Worm (Caenorhabditis elegans) whole organism, L4 larva: ENCODE data around the gene ssq-4.

Experiments
- F10B5.3 ChIP-seq: sonication (generic microtip); optimal IDR thresholded peaks from 2 replicates; lab custom pipeline; 2016; ENCODE audit warnings: mild to moderate bottlenecking, missing genetic modification characterization, missing compliant biosample characterization
- F49E8.2 ChIP-seq: sonication (generic microtip); optimal IDR thresholded peaks from 2 replicates; lab custom pipeline; 2016; ENCODE audit warnings: missing compliant biosample characterization, mild to moderate bottlenecking, missing genetic modification characterization, borderline replicate concordance
- R02D3.7 ChIP-seq: fragments of 150-350 bp; sonication (generic microtip); optimal IDR thresholded peaks from 3 replicates; lab custom pipeline; 2014; ENCODE audit warnings: missing biosample characterization, missing genetic modification characterization
- Y5F2A.4 ChIP-seq: fragments of 200-800 bp; sonication (Bioruptor generic); optimal IDR thresholded peaks from 2 replicates; lab custom pipeline; 2018; ENCODE audit warnings: mild to moderate bottlenecking, missing genetic modification characterization, missing compliant biosample characterization
- ZK337.2 ChIP-seq: fragments of 200-800 bp; sonication (Bioruptor generic); IDR thresholded peaks from 2 replicates; pipeline ENCODE4 v1.3.6; 2022; ENCODE audit warnings: missing genetic modification reagents, missing genetic modification characterization, missing compliant biosample characterization
- ZK546.5 ChIP-seq, 2 experiments: sonication (generic microtip); optimal IDR thresholded peaks; 2 replicates each; lab custom pipeline; 2017; ENCODE audit warnings: missing biosample characterization in 2 of 2, missing genetic modification characterization in 2 of 2
- aha-1 ChIP-seq: fragments of 150-350 bp; peaks from one replicate; lab custom pipeline; 2014; ENCODE audit warnings: missing biosample characterization, missing genetic modification characterization
- aly-2 ChIP-seq: sonication (generic microtip); optimal IDR thresholded peaks from 2 replicates; lab custom pipeline; 2018; ENCODE audit warnings: missing biosample characterization, missing genetic modification characterization
- ceh-28 ChIP-seq: fragments of 150-350 bp; optimal IDR thresholded peaks from 2 replicates; lab custom pipeline; 2014; ENCODE audit warnings: missing biosample characterization, missing genetic modification reagents, missing genetic modification characterization
- ceh-62 ChIP-seq: sonication (generic microtip); optimal IDR thresholded peaks from 2 replicates; lab custom pipeline; 2017; ENCODE audit warnings: missing biosample characterization, missing genetic modification characterization
- ctbp-1 ChIP-seq: fragments of 200-800 bp; sonication (Bioruptor generic); IDR thresholded peaks from 2 replicates; pipeline ENCODE4 v1.3.6; 2022; ENCODE audit warnings: missing genetic modification reagents, missing genetic modification characterization, missing compliant biosample characterization
- dmd-8 ChIP-seq: fragments of 200-800 bp; sonication (Bioruptor generic); IDR thresholded peaks from 2 replicates; pipeline ENCODE4 v1.3.6; 2022; ENCODE audit warnings: missing genetic modification characterization, missing compliant biosample characterization
- fos-1 ChIP-seq: fragments of 150-350 bp; optimal IDR thresholded peaks from 2 replicates; lab custom pipeline; 2014; ENCODE audit warnings: missing biosample characterization, missing genetic modification characterization
- gei-8 ChIP-seq: fragments of 200-800 bp; sonication (Bioruptor generic); optimal IDR thresholded peaks from 2 replicates; lab custom pipeline; 2018; ENCODE audit warnings: mild to moderate bottlenecking, missing genetic modification characterization, missing compliant biosample characterization
- hif-1 ChIP-seq, 2 experiments: sonication (generic microtip); optimal IDR thresholded peaks; 2 replicates each; lab custom pipeline; 2016 to 2017; ENCODE audit warnings: missing compliant biosample characterization in 2 of 2, missing genetic modification characterization in 2 of 2, missing genetic modification reagents in 2 of 2, missing genotype in 2 of 2, mild to moderate bottlenecking in 1 of 2
- lin-13 ChIP-seq: fragments of 150-350 bp; optimal IDR thresholded peaks from 2 replicates; lab custom pipeline; 2014; ENCODE audit warnings: missing biosample characterization, missing genetic modification reagents, missing genetic modification characterization
- lin-15B ChIP-seq: fragments of 150-350 bp; sonication (generic microtip); optimal IDR thresholded peaks from 3 replicates; lab custom pipeline; 2014; ENCODE audit warnings: missing biosample characterization, missing genetic modification characterization
- lir-3 ChIP-seq: sonication (generic microtip); optimal IDR thresholded peaks from 2 replicates; lab custom pipeline; 2016; ENCODE audit warnings: mild to moderate bottlenecking, missing genetic modification characterization, missing compliant biosample characterization
- lsy-2 ChIP-seq, 2 experiments: fragments of 150-350 bp in 1 of 2; sonication (generic microtip) in 1 of 2; optimal IDR thresholded peaks; 2 replicates each; lab custom pipeline; 2014 to 2017; ENCODE audit warnings: missing biosample characterization in 2 of 2, missing genetic modification characterization in 2 of 2
- mep-1 ChIP-seq: fragments of 150-350 bp; sonication (generic microtip); optimal IDR thresholded peaks from 3 replicates; lab custom pipeline; 2014; ENCODE audit warnings: missing biosample characterization, missing genetic modification characterization
- mxl-2 ChIP-seq: fragments of 200-800 bp; sonication (Bioruptor generic); conservative IDR thresholded peaks from 2 replicates; pipeline ENCODE4 v1.3.6; 2022; ENCODE audit warnings: missing genetic modification reagents, missing genetic modification characterization, missing compliant biosample characterization
- nhr-111 ChIP-seq: fragments of 200-800 bp; sonication (Bioruptor generic); optimal IDR thresholded peaks from 2 replicates; lab custom pipeline; 2018; ENCODE audit warnings: mild to moderate bottlenecking, missing genetic modification characterization, missing compliant biosample characterization
- nhr-76 ChIP-seq: fragments of 150-350 bp; optimal IDR thresholded peaks from 2 replicates; lab custom pipeline; 2014; ENCODE audit warnings: missing biosample characterization, missing genetic modification characterization
- nhr-77 ChIP-seq: fragments of 150-350 bp; optimal IDR thresholded peaks from 2 replicates; lab custom pipeline; 2014; ENCODE audit warnings: missing biosample characterization, missing genetic modification characterization
- pqm-1 ChIP-seq: sonication (generic microtip); optimal IDR thresholded peaks from 2 replicates; lab custom pipeline; 2017; ENCODE audit warnings: missing biosample characterization, missing genetic modification characterization
- rbr-2 ChIP-seq: sonication (generic microtip); optimal IDR thresholded peaks from 2 replicates; lab custom pipeline; 2016; ENCODE audit warnings: missing genotype, missing genetic modification characterization, missing compliant biosample characterization
- set-16 ChIP-seq: fragments of 200-800 bp; sonication (Bioruptor generic); IDR thresholded peaks from 2 replicates; pipeline ENCODE4 v1.3.6; 2022; ENCODE audit warnings: missing genetic modification reagents, missing genetic modification characterization, missing compliant biosample characterization
- unc-62 ChIP-seq, 3 experiments: fragments of 150-350 bp in 1 of 3; sonication (generic microtip); optimal IDR thresholded peaks in 2 of 3; peaks in 1 of 3; 1 replicate in 1 of 3; 2 replicates in 2 of 3; lab custom pipeline; 2014 to 2017; ENCODE audit warnings: missing biosample characterization in 3 of 3, missing genetic modification characterization in 3 of 3, missing genetic modification reagents in 3 of 3, missing genotype in 1 of 3
- zag-1 ChIP-seq: fragments of 150-350 bp; optimal IDR thresholded peaks from 2 replicates; lab custom pipeline; 2014; ENCODE audit warnings: missing biosample characterization, missing genetic modification characterization
- zip-11 ChIP-seq: fragments of 200-800 bp; sonication (Bioruptor generic); IDR thresholded peaks from 2 replicates; pipeline ENCODE4 v1.3.6; 2022; ENCODE audit warnings: missing genetic modification characterization, missing compliant biosample characterization
- zip-2 ChIP-seq: fragments of 150-350 bp; optimal IDR thresholded peaks from 2 replicates; lab custom pipeline; 2014; ENCODE audit warnings: missing biosample characterization, missing genetic modification characterization

ssq-4 gene

DNA sequence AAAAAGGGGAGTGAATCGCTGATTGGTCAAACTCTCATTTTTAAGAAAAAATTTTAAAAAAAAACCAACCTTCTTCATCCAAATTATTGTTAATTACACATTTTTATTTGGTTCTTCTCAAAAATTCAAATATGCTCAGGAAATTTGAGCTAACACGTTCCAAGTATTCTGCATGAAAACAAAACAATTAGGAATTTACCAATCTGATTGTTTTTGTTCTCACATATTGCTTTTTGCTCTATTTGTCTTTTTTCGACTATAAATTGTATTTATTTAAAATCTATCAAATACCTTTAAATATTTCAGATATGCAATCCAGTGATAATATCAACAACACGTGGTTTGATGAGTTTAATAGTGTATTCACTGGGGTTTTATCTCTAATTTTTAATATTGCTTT, 4.0 kb upstream of the ssq-4 start, which contains the start of gene srm-1:
Gene srm-1, plus strand, starts transcription at position 301 of the 400 bp plus-strand sequence.
- TF ChIP-seq gei-8 (GFP tag; lab: Kevin White, UChicago): no peak
- no peak for TF ChIP-seq R02D3.7
- no peak for TF ChIP-seq aly-2
- no peak for TF ChIP-seq F10B5.3 (tag; lab: Kevin White, UChicago)

DNA sequence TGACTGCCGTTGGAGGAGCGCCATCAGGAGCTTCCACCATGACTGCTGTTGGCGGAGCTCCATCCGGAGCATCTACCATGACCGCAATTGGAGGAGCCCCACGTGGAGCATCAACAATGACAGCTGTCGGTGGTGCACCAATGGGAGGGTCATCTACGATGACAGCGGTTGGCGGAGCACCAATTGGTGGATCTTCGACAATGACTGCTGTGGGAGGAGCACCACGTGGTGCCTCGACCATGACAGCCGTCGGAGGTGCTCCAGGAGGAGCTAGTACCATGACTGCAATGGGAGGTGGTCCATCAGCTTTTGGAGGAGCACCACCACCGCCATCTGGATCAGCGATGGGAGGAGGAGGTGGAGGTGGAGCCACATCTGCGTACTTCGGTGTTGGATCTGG, 796 bp downstream of the ssq-4 start, which contains the start of gene T28H11.7:
Gene T28H11.7, minus strand, starts transcription at position 101 of the 400 bp plus-strand sequence.
- TF ChIP-seq set-16 (GFP tag; lab: Robert Waterston, UW): peak; percentile 82

ce11 chrIV:5020533-5020932, 4.3 kb downstream of the ssq-4 start, which contains the start of gene T28H11.8:
Gene T28H11.8, minus strand, starts transcription at chrIV:5020633.
- TF ChIP-seq aha-1 (tag; lab: Kevin White, UChicago) (peak; percentile 30), zip-2 (no peak)

DNA sequence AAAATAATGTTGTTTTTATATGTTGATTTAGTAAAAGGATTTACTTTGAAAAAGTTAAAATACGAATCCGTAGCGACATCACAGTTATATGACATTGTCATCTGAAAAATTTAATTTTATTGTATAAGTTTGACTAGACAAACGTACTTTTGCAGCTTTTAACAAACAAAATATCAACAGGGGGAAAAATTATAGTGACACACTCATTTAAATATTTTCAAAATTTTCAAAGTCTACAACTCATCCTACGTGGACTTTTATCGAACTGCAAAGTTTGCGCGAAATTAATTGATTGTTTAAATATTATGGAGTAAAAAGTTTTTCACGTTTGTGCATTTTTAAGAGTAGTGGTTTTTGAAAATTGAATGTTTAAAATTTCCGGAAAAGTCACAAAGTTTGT, 9.4 kb downstream of the ssq-4 start, which contains the start of gene C09B9.85:
Gene C09B9.85, minus strand, starts transcription at position 101 of the 400 bp plus-strand sequence.
- no peak for TF ChIP-seq lsy-2 (tag; optimal IDR thresholded peaks at IDR 0.05; lab: Kevin White, UChicago)
- no peak for TF ChIP-seq ctbp-1 (GFP tag; lab: Robert Waterston, UW)
- no peak for TF ChIP-seq ceh-28 (tag; lab: Kevin White, UChicago)
- no peak for TF ChIP-seq mep-1 (tag; lab: Kevin White, UChicago)
- no peak for TF ChIP-seq aha-1 (tag; lab: Kevin White, UChicago)
- TF ChIP-seq lin-13: no peak
- no peak for TF ChIP-seq pqm-1 (tag; lab: Kevin White, UChicago)
- no peak for TF ChIP-seq zip-11 (GFP tag; lab: Robert Waterston, UW)
- TF ChIP-seq zag-1: no peak
- no peak for TF ChIP-seq zip-2
- TF ChIP-seq F49E8.2 (tag; lab: Kevin White, UChicago): no peak
- TF ChIP-seq nhr-111 (GFP tag; lab: Kevin White, UChicago): no peak
- TF ChIP-seq Y5F2A.4 (GFP tag; lab: Kevin White, UChicago): no peak
- TF ChIP-seq hif-1 (tag; optimal IDR thresholded peaks at IDR 0.05; lab: Kevin White, UChicago): no peak
- TF ChIP-seq ZK546.5 (tag; optimal IDR thresholded peaks at IDR 0.05; lab: Kevin White, UChicago): no peak
- TF ChIP-seq mxl-2: no peak
- TF ChIP-seq, all 104 proteins: peak for 0

ce11 chrIV:5028978-5029377, 12.7 kb downstream of the ssq-4 start, which contains the start of the genes best-6 and C09B9.2:
Gene best-6, minus strand, starts transcription at chrIV:5029078.
Gene C09B9.2, plus strand, starts transcription at chrIV:5029291.
- TF ChIP-seq lin-15B (tag; lab: Kevin White, UChicago) (no peak), unc-62 (GFP tag; optimal IDR thresholded peaks at IDR 0.05 in 1 of 2; lab: Kevin White, UChicago) (peak in 1 of 2 experiments; percentile 87), unc-62 (tag; optimal IDR thresholded peaks at IDR 0.05; lab: Kevin White, UChicago) (no peak)

- TF ChIP-seq aha-1 (tag; lab: Kevin White, UChicago) (peak; percentile 90), ceh-28 (tag; lab: Kevin White, UChicago) (no peak)
Observed at ce11 chrIV:5031346-5031745, 15.1 kb downstream of the ssq-4 start.

ce11 chrIV:5033276-5033675, 17.0 kb downstream of the ssq-4 start, which contains the start of gene C09B9.4:
Gene C09B9.4, minus strand, starts transcription at chrIV:5033376.
- no peak for TF ChIP-seq lir-3 (tag; lab: Kevin White, UChicago)
- no peak for TF ChIP-seq nhr-77 (tag; lab: Kevin White, UChicago)
- TF ChIP-seq nhr-76 (tag; lab: Kevin White, UChicago): no peak
- no peak for TF ChIP-seq ceh-62

DNA sequence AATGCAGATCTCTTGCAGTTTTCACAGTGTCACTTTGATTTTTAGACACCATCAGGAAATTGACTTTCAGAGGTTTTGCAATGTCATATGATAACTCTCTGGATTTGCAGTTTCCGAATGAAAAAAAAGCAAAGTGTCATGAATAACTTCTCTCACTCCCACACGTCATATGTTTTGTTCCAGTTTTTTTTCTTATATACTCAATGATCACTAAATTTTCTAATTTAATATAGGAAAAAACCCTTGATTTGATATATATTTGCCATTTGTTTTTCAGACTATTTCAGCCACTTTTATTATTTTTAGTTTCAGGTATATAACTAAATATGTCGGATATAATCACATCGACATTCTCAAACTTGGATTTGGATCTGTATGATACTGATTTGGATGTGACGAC, 21.2 kb downstream of the ssq-4 start, which contains the start of gene C09B9.1:
Gene C09B9.1, plus strand, starts transcription at position 301 of the 400 bp plus-strand sequence.
- no peak for TF ChIP-seq ctbp-1 (GFP tag; lab: Robert Waterston, UW)
- no peak for TF ChIP-seq ZK337.2
- TF ChIP-seq dmd-8 (GFP tag; lab: Robert Waterston, UW): no peak
- TF ChIP-seq rbr-2 (tag; lab: Kevin White, UChicago): no peak
- TF ChIP-seq fos-1 (tag; lab: Kevin White, UChicago): no peak
- no peak for TF ChIP-seq aly-2
